Fruit fly (Drosophila melanogaster): ENCODE results near the gene CG43115.

Gene CG43115

dm6 chrX:6054031-6054430 lies 12.2 kb downstream of the CG43115 start (continued):
- TF ChIP-seq CG6276 (GFP tag; optimal IDR thresholded peaks at IDR 0.05): peak; percentile 15
- no peak for TF ChIP-seq Met (GFP tag; optimal IDR thresholded peaks at IDR 0.05)
- TF ChIP-seq CG10669 (GFP tag; optimal IDR thresholded peaks at IDR 0.05): no peak
- no peak for TF ChIP-seq Eip93F (GFP tag; optimal IDR thresholded peaks at IDR 0.05)
- TF ChIP-seq CG4318 (GFP tag; optimal IDR thresholded peaks at IDR 0.05): peak; percentile 37
- peak; percentile 59 for TF ChIP-seq Hr4 (GFP tag; optimal IDR thresholded peaks at IDR 0.05)
- TF ChIP-seq CG32006 (GFP tag; optimal IDR thresholded peaks at IDR 0.05): peak; percentile 44
- TF ChIP-seq svp (GFP tag): peak; percentile 31
- TF ChIP-seq cyc (GFP tag; optimal IDR thresholded peaks at IDR 0.05): no peak
- TF ChIP-seq CG8632 (GFP tag; optimal IDR thresholded peaks at IDR 0.05): no peak
- TF ChIP-seq CG6854 (GFP tag; optimal IDR thresholded peaks at IDR 0.05): no peak
- no peak for TF ChIP-seq CG34406 (GFP tag; optimal IDR thresholded peaks at IDR 0.05)
- TF ChIP-seq achi (GFP tag; optimal IDR thresholded peaks at IDR 0.05): peak; percentile 11
- no peak for TF ChIP-seq CG3919 (GFP tag; optimal IDR thresholded peaks at IDR 0.05)
- TF ChIP-seq Ets21C (GFP tag; optimal IDR thresholded peaks at IDR 0.05): no peak
- no peak for TF ChIP-seq CG11762 (GFP tag; optimal IDR thresholded peaks at IDR 0.05; ENCODE audit: insufficient read depth)
- no peak for TF ChIP-seq net (GFP tag; optimal IDR thresholded peaks at IDR 0.05)

DNA sequence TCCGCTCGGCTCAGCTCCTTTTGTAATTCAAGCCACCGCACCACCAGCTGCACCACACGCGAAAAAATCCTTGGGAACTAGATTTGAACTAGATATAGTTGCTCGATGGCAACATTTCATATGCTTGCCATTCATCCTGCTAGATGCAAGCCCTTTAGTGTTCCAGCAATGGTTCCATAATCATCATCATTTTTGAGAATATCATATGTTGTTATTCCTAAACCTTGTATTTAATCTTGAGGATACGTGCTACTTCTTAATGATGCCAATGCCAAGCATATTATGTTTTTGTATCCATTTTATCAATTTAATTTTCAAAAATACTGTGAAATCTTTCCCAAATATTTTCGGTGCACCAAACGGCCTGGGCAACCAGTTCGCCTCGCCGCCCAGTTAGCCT lies 13.4 kb downstream of the CG43115 start:
- no peak for TF ChIP-seq Eip93F (GFP tag; optimal IDR thresholded peaks at IDR 0.05)
- TF ChIP-seq CG32006 (GFP tag; optimal IDR thresholded peaks at IDR 0.05): peak; percentile 71
- TF ChIP-seq fd59A (GFP tag; optimal IDR thresholded peaks at IDR 0.05): no peak
- no peak for TF ChIP-seq dsx (GFP tag; optimal IDR thresholded peaks at IDR 0.05; ENCODE audit: poor library complexity, severe bottlenecking)
- TF ChIP-seq CG3032 (tag; optimal IDR thresholded peaks at IDR 0.05): no peak
- no peak for TF ChIP-seq CG11294 (GFP tag; IDR thresholded peaks at IDR 0.05)
- TF ChIP-seq CG10669 (GFP tag; optimal IDR thresholded peaks at IDR 0.05): no peak
- no peak for TF ChIP-seq Smox (GFP tag; optimal IDR thresholded peaks at IDR 0.05)
- TF ChIP-seq Ets21C (GFP tag; optimal IDR thresholded peaks at IDR 0.05): no peak
- TF ChIP-seq CG3919 (GFP tag; optimal IDR thresholded peaks at IDR 0.05): no peak
- no peak for TF ChIP-seq cyc (GFP tag; optimal IDR thresholded peaks at IDR 0.05)
- TF ChIP-seq fd85E (GFP tag; optimal IDR thresholded peaks at IDR 0.05): no peak
- TF ChIP-seq Ets96B (tag; optimal IDR thresholded peaks at IDR 0.05): no peak
- TF ChIP-seq CG4318 (GFP tag; optimal IDR thresholded peaks at IDR 0.05): peak; percentile 18
- no peak for TF ChIP-seq Eip75B (GFP tag; optimal IDR thresholded peaks at IDR 0.05)
- no peak for TF ChIP-seq fkh (GFP tag; optimal IDR thresholded peaks at IDR 0.05)
- peak; percentile 63 for TF ChIP-seq Hr4 (GFP tag; optimal IDR thresholded peaks at IDR 0.05)
- no peak for TF ChIP-seq CG7368 (GFP tag; optimal IDR thresholded peaks at IDR 0.05)
- no peak for TF ChIP-seq Hr38 (GFP tag; optimal IDR thresholded peaks at IDR 0.05)
- no peak for TF ChIP-seq Met (GFP tag; optimal IDR thresholded peaks at IDR 0.05)
- TF ChIP-seq Sox102F (GFP tag; optimal IDR thresholded peaks at IDR 0.05): no peak
- TF ChIP-seq CG6276 (GFP tag; optimal IDR thresholded peaks at IDR 0.05): peak; percentile 61
- peak; percentile 25 for TF ChIP-seq acj6 (GFP tag; optimal IDR thresholded peaks at IDR 0.05)
- TF ChIP-seq CG8632 (GFP tag; optimal IDR thresholded peaks at IDR 0.05): no peak
- TF ChIP-seq svp (GFP tag): no peak
- TF ChIP-seq Hr39 (GFP tag; optimal IDR thresholded peaks at IDR 0.05): no peak
- TF ChIP-seq ss (GFP tag; optimal IDR thresholded peaks at IDR 0.05): no peak
- no peak for TF ChIP-seq CG31627 (GFP tag; optimal IDR thresholded peaks at IDR 0.05)
- TF ChIP-seq CG6808 (GFP tag; optimal IDR thresholded peaks at IDR 0.05): peak; percentile 2
- TF ChIP-seq esn (GFP tag; optimal IDR thresholded peaks at IDR 0.05): no peak
- no peak for TF ChIP-seq CG34406 (GFP tag; optimal IDR thresholded peaks at IDR 0.05)
- no peak for TF ChIP-seq achi (GFP tag; optimal IDR thresholded peaks at IDR 0.05)
- no peak for TF ChIP-seq spab (GFP tag; optimal IDR thresholded peaks at IDR 0.05)
- TF ChIP-seq vri (GFP tag; optimal IDR thresholded peaks at IDR 0.05): no peak
- peak; percentile 66 for TF ChIP-seq CG15336 (GFP tag; IDR thresholded peaks at IDR 0.05)
- TF ChIP-seq pdm3 (GFP tag; optimal IDR thresholded peaks at IDR 0.05): peak; percentile 9
- no peak for TF ChIP-seq Blimp-1 (GFP tag; optimal IDR thresholded peaks at IDR 0.05)
- TF ChIP-seq CG8319 (GFP tag; optimal IDR thresholded peaks at IDR 0.05): no peak
- TF ChIP-seq salr (GFP tag; optimal IDR thresholded peaks at IDR 0.05): peak in 1 of 2 experiments; percentile 28
- TF ChIP-seq CG6163 (GFP tag; IDR thresholded peaks at IDR 0.05): 0 out of 3 replicates have a peak, but pooled peaks have one; percentile 23
- peak; percentile 19 for TF ChIP-seq Eip78C (GFP tag)
- TF ChIP-seq CG16779 (tag; optimal IDR thresholded peaks at IDR 0.05): no peak
- no peak for TF ChIP-seq CG11902 (GFP tag; optimal IDR thresholded peaks at IDR 0.05)
- no peak for TF ChIP-seq CG9139 (GFP tag; optimal IDR thresholded peaks at IDR 0.05)
- TF ChIP-seq CG8119 (GFP tag; IDR thresholded peaks at IDR 0.05): peak; percentile 76; the same call in 2 of the 3 replicates
